Worm (Caenorhabditis elegans) whole organism, L4 larva: ENCODE data around the gene srxa-15.

Source experiments
- Y105C5A.15 ChIP-seq: fragments of 200-800 bp; sonication (Bioruptor generic); IDR thresholded peaks from 2 replicates; pipeline ENCODE4 v1.3.6; 2022; ENCODE audit warnings: missing genetic modification characterization, missing compliant biosample characterization
- Y48G9A.11 ChIP-seq: fragments of 200-800 bp; sonication (Bioruptor generic); IDR thresholded peaks from 2 replicates; pipeline ENCODE4 v1.3.6; 2022; ENCODE audit warnings: missing genetic modification reagents, missing genetic modification characterization, missing compliant biosample characterization
- ama-1 ChIP-seq: fragments of 150-350 bp; optimal IDR thresholded peaks from 2 replicates; lab custom pipeline; 2014; ENCODE audit warnings: inconsistent platforms, mixed read lengths
- dve-1 ChIP-seq: sonication (generic microtip); optimal IDR thresholded peaks from 2 replicates; lab custom pipeline; 2017; ENCODE audit warnings: antibody characterized with exemption, mild to moderate bottlenecking, missing genetic modification characterization, missing compliant biosample characterization; ENCODE audit not compliant: insufficient read depth
- hlh-30 ChIP-seq: sonication (generic microtip); optimal IDR thresholded peaks from 2 replicates; lab custom pipeline; 2017; ENCODE audit warnings: antibody characterized with exemption, mild to moderate bottlenecking, missing genetic modification characterization, missing compliant biosample characterization; ENCODE audit not compliant: insufficient read depth
- mdl-1 ChIP-seq, 2 experiments: fragments of 150-350 bp in 1 of 2; sonication (generic microtip) in 1 of 2; optimal IDR thresholded peaks; 2 replicates each; lab custom pipeline; 2014 to 2017; ENCODE audit warnings: missing biosample characterization in 2 of 2, missing genetic modification characterization in 2 of 2
- nhr-11 ChIP-seq: fragments of 150-350 bp; optimal IDR thresholded peaks from 2 replicates; lab custom pipeline; 2014; ENCODE audit warnings: missing biosample characterization, missing genetic modification characterization
- nhr-42 ChIP-seq: fragments of 200-800 bp; sonication (Bioruptor generic); IDR thresholded peaks from 2 replicates; pipeline ENCODE4 v1.3.6; 2022; ENCODE audit warnings: missing genetic modification characterization, missing compliant biosample characterization
- nhr-6 ChIP-seq: fragments of 150-350 bp; optimal IDR thresholded peaks from 2 replicates; lab custom pipeline; 2014; ENCODE audit warnings: missing biosample characterization, missing genetic modification characterization
- pqm-1 ChIP-seq: sonication (generic microtip); optimal IDR thresholded peaks from 2 replicates; lab custom pipeline; 2017; ENCODE audit warnings: missing biosample characterization, missing genetic modification characterization
- skn-1 ChIP-seq: fragments of 150-350 bp; optimal IDR thresholded peaks from 2 replicates; lab custom pipeline; 2014; ENCODE audit warnings: missing biosample characterization, missing genetic modification characterization

ce11 chrV:20626043-20626761 lies 15.8 kb upstream of the srxa-15 start, which contains the start of the genes F46B3.9 and srz-18:
- no peak for TF ChIP-seq mdl-1 (tag; optimal IDR thresholded peaks at IDR 0.05; lab: Kevin White, UChicago)
- TF ChIP-seq Y105C5A.15 (GFP tag; lab: Robert Waterston, UW): no peak
- TF ChIP-seq nhr-6 (tag; lab: Kevin White, UChicago): no peak
- TF ChIP-seq Y48G9A.11 (GFP tag; lab: Robert Waterston, UW): no peak
- TF ChIP-seq skn-1 (tag; lab: Kevin White, UChicago): no peak
- no peak for TF ChIP-seq nhr-11 (tag; lab: Kevin White, UChicago)
- TF ChIP-seq dve-1: no peak
- TF ChIP-seq pqm-1 (tag; lab: Kevin White, UChicago): no peak
- no peak for TF ChIP-seq nhr-42 (GFP tag; lab: Robert Waterston, UW)
- no peak for TF ChIP-seq ama-1
- TF ChIP-seq hlh-30 (tag; lab: Kevin White, UChicago): no peak
